Worm (Caenorhabditis elegans) whole organism, L3 larva: ENCODE data around the gene erd-2.1.

Source experiments
- R02D3.7 ChIP-seq: fragments of 150-350 bp; optimal IDR thresholded peaks from 2 replicates; lab custom pipeline; 2014; ENCODE audit warnings: missing biosample characterization, missing genetic modification characterization
- ZK546.5 ChIP-seq: sonication (generic microtip); optimal IDR thresholded peaks from 2 replicates; lab custom pipeline; 2017; ENCODE audit warnings: missing biosample characterization, missing genetic modification characterization
- ama-1 ChIP-seq: fragments of 150-350 bp; optimal IDR thresholded peaks from 2 replicates; lab custom pipeline; 2018
- ceh-16 ChIP-seq: sonication (generic microtip); optimal IDR thresholded peaks from 2 replicates; lab custom pipeline; 2017; ENCODE audit warnings: missing biosample characterization, missing genetic modification characterization
- ceh-28 ChIP-seq: fragments of 150-350 bp; optimal IDR thresholded peaks from 2 replicates; lab custom pipeline; 2014; ENCODE audit warnings: missing biosample characterization, missing genetic modification reagents, missing genetic modification characterization
- ceh-82 ChIP-seq: fragments of 150-350 bp; optimal IDR thresholded peaks from 2 replicates; lab custom pipeline; 2014; ENCODE audit warnings: missing biosample characterization, missing genetic modification characterization
- ceh-9 ChIP-seq: sonication (generic microtip); optimal IDR thresholded peaks from 2 replicates; lab custom pipeline; 2018; ENCODE audit warnings: missing biosample characterization, missing genetic modification characterization
- egl-5 ChIP-seq: fragments of 150-350 bp; optimal IDR thresholded peaks from 2 replicates; lab custom pipeline; 2017; ENCODE audit warnings: missing biosample characterization, missing genetic modification reagents, missing genetic modification characterization, inconsistent platforms
- elt-1 ChIP-seq: fragments of 150-350 bp; optimal IDR thresholded peaks from 2 replicates; lab custom pipeline; 2014; ENCODE audit warnings: missing biosample characterization, missing genetic modification characterization
- elt-2 ChIP-seq: sonication (generic microtip); optimal IDR thresholded peaks from 2 replicates; lab custom pipeline; 2016; ENCODE audit warnings: missing genetic modification reagents, mild to moderate bottlenecking, missing genetic modification characterization, missing compliant biosample characterization
- elt-3 ChIP-seq, 3 experiments: fragments of 150-350 bp in 1 of 3; sonication (generic microtip) in 2 of 3; optimal IDR thresholded peaks; 2 replicates in 2 of 3; 4 replicates in 1 of 3; lab custom pipeline; 2014 to 2017; ENCODE audit warnings: missing biosample characterization in 3 of 3, missing genetic modification characterization in 3 of 3
- fkh-10 ChIP-seq: sonication (generic microtip); optimal IDR thresholded peaks from 2 replicates; lab custom pipeline; 2017; ENCODE audit warnings: missing biosample characterization, missing genetic modification reagents, missing genetic modification characterization
- fkh-2 ChIP-seq: fragments of 150-350 bp; optimal IDR thresholded peaks from 2 replicates; lab custom pipeline; 2014; ENCODE audit warnings: missing biosample characterization, missing genetic modification reagents, missing genetic modification characterization
- fos-1 ChIP-seq: fragments of 150-350 bp; optimal IDR thresholded peaks from 2 replicates; lab custom pipeline; 2014; ENCODE audit warnings: missing biosample characterization, missing genetic modification characterization
- hmg-11 ChIP-seq: sonication (generic microtip); optimal IDR thresholded peaks from 2 replicates; lab custom pipeline; 2016; ENCODE audit warnings: missing genetic modification characterization, missing compliant biosample characterization
- jun-1 ChIP-seq: fragments of 150-350 bp; optimal IDR thresholded peaks from 2 replicates; lab custom pipeline; 2014; ENCODE audit warnings: missing biosample characterization, missing genetic modification reagents, missing genetic modification characterization
- lin-15B ChIP-seq: fragments of 150-350 bp; optimal IDR thresholded peaks from 2 replicates; lab custom pipeline; 2014; ENCODE audit warnings: missing biosample characterization, missing genetic modification characterization
- lin-39 ChIP-seq: fragments of 150-350 bp; optimal IDR thresholded peaks from 2 replicates; lab custom pipeline; 2018; ENCODE audit warnings: missing biosample characterization, missing genetic modification reagents, missing genetic modification characterization
- lsy-12 ChIP-seq: sonication (generic microtip); optimal IDR thresholded peaks from 2 replicates; lab custom pipeline; 2016; ENCODE audit warnings: mild to moderate bottlenecking, missing genetic modification characterization, missing compliant biosample characterization
- mdl-1 ChIP-seq: fragments of 150-350 bp; optimal IDR thresholded peaks from 2 replicates; lab custom pipeline; 2014; ENCODE audit warnings: missing biosample characterization, missing genetic modification characterization
- mml-1 ChIP-seq: fragments of 150-350 bp; sonication (generic microtip); optimal IDR thresholded peaks from 3 replicates; lab custom pipeline; 2014; ENCODE audit warnings: missing biosample characterization, missing genetic modification characterization
- nfya-1 ChIP-seq: sonication (generic microtip); optimal IDR thresholded peaks from 2 replicates; lab custom pipeline; 2017; ENCODE audit warnings: missing genetic modification characterization, mild to moderate bottlenecking, missing compliant biosample characterization, antibody characterized with exemption, moderate library complexity; ENCODE audit not compliant: insufficient read depth
- nhr-12 ChIP-seq: fragments of 150-350 bp; optimal IDR thresholded peaks from 2 replicates; lab custom pipeline; 2014; ENCODE audit warnings: missing biosample characterization, missing genetic modification characterization
- nhr-23 ChIP-seq: fragments of 150-350 bp; optimal IDR thresholded peaks from 2 replicates; lab custom pipeline; 2014; ENCODE audit warnings: missing biosample characterization, missing genetic modification reagents, missing genetic modification characterization
- nhr-237 ChIP-seq: fragments of 150-350 bp; optimal IDR thresholded peaks from 2 replicates; lab custom pipeline; 2014; ENCODE audit warnings: missing biosample characterization, missing genetic modification characterization
- nhr-25 ChIP-seq: sonication (generic microtip); optimal IDR thresholded peaks from 2 replicates; lab custom pipeline; 2017; ENCODE audit warnings: missing biosample characterization, missing genetic modification characterization
- nhr-43 ChIP-seq: sonication (generic microtip); optimal IDR thresholded peaks from 2 replicates; lab custom pipeline; 2016; ENCODE audit warnings: mild to moderate bottlenecking, missing genetic modification characterization, missing compliant biosample characterization; ENCODE audit not compliant: poor library complexity, severe bottlenecking
- nhr-67 ChIP-seq: fragments of 150-350 bp; optimal IDR thresholded peaks from 2 replicates; lab custom pipeline; 2014; ENCODE audit warnings: missing biosample characterization, missing genetic modification characterization
- nhr-76 ChIP-seq: fragments of 150-350 bp; sonication (generic microtip); optimal IDR thresholded peaks from 5 replicates; lab custom pipeline; 2014; ENCODE audit warnings: missing biosample characterization, missing genetic modification characterization
- pqm-1 ChIP-seq: fragments of 150-350 bp; optimal IDR thresholded peaks from 2 replicates; lab custom pipeline; 2017; ENCODE audit warnings: missing biosample characterization, missing genetic modification characterization, inconsistent platforms
- snpc-4 ChIP-seq: fragments of 150-350 bp; optimal IDR thresholded peaks from 2 replicates; lab custom pipeline; 2014; ENCODE audit warnings: missing biosample characterization, missing genetic modification characterization
- tbx-2 ChIP-seq: sonication (generic microtip); optimal IDR thresholded peaks from 2 replicates; lab custom pipeline; 2016; ENCODE audit warnings: mild to moderate bottlenecking, missing genetic modification characterization, missing compliant biosample characterization
- unc-39 ChIP-seq: sonication (generic microtip); optimal IDR thresholded peaks from 4 replicates; lab custom pipeline; 2017; ENCODE audit warnings: missing biosample characterization, missing genetic modification characterization
- unc-62 ChIP-seq: fragments of 150-350 bp; sonication (generic microtip); optimal IDR thresholded peaks from 4 replicates; lab custom pipeline; 2014; ENCODE audit warnings: missing biosample characterization, missing genetic modification reagents, missing genetic modification characterization
- zag-1 ChIP-seq: fragments of 150-350 bp; optimal IDR thresholded peaks from 2 replicates; lab custom pipeline; 2014; ENCODE audit warnings: missing biosample characterization, missing genetic modification characterization
- ztf-11 ChIP-seq: fragments of 150-350 bp; optimal IDR thresholded peaks from 2 replicates; lab custom pipeline; 2014; ENCODE audit warnings: missing biosample characterization, missing genetic modification characterization
- ztf-4 ChIP-seq: fragments of 150-350 bp; optimal IDR thresholded peaks from 2 replicates; lab custom pipeline; 2014; ENCODE audit warnings: missing biosample characterization, missing genetic modification characterization

erd-2.1 gene

DNA sequence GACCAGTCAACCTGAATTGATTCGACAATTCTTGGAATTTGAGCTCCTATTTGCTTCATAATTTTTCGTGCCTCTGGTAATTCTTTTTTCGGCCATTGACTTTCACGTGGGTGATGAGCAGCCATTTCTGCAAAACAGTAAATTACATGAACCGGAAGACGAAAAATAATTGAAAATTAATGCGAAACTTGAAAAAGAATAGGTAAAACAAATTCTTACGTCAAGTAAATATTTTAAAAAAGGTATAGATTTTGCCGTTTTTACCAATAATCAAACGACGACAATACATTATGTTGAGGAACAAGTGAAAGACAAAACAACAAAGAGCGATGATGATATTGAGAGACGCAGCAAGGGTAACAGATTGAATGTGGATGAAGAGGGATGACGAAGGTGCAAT, 20.1 kb downstream of the erd-2.1 start, which contains the start of gene moc-1:
Gene moc-1 (minus strand): TSS at position 127 of the 400 bp plus-strand sequence.
- TF ChIP-seq mdl-1 (tag; lab: Kevin White, UChicago), result no peak
- TF ChIP-seq ZK546.5, result no peak
- no peak for TF ChIP-seq ama-1
- TF ChIP-seq ztf-11 (tag; lab: Kevin White, UChicago), result no peak
- no peak for TF ChIP-seq nhr-67 (tag; lab: Kevin White, UChicago)
- TF ChIP-seq nhr-12 (tag; lab: Kevin White, UChicago), result no peak
- TF ChIP-seq snpc-4 (tag; lab: Kevin White, UChicago), result no peak
- TF ChIP-seq ztf-4 (tag; lab: Kevin White, UChicago), result no peak
- no peak for TF ChIP-seq nfya-1 (tag; lab: Kevin White, UChicago)
- no peak for TF ChIP-seq ceh-9 (tag; lab: Kevin White, UChicago)
- TF ChIP-seq egl-5, result no peak
- no peak for TF ChIP-seq mml-1
- TF ChIP-seq ceh-16 (tag; lab: Kevin White, UChicago), result no peak
- TF ChIP-seq nhr-76 (tag; lab: Kevin White, UChicago), result no peak
- TF ChIP-seq zag-1 (tag; lab: Kevin White, UChicago), result no peak
- TF ChIP-seq pqm-1 (tag; lab: Kevin White, UChicago), result no peak
- no peak for TF ChIP-seq unc-62 (GFP tag; lab: Kevin White, UChicago)
- TF ChIP-seq lsy-12, result no peak

DNA sequence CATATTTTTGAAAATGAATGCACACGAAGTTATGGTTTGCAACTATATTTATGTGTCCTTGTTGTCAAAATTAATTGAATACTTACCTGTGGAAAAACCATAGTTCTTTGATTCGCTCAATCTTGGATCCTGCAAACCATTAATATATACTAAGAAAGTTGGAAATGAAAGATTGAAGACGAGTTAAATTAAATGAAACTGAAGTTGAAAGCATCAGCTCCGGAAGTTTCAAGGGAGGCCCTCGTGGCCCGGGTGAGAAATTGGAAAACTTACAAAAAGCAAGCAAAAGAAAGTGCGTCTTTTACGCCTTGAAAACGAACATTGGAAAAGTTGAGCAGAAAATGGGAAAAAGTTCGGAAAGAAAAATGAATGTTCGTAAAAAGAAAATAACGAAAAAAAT, 25.5 kb downstream of the erd-2.1 start, which contains the start of gene unc-58:
Gene unc-58 (minus strand): TSS at position 101 of the 400 bp plus-strand sequence.
- no peak for TF ChIP-seq egl-5
- TF ChIP-seq elt-3 (tag; optimal IDR thresholded peaks at IDR 0.05; lab: Kevin White, UChicago), result no peak

DNA sequence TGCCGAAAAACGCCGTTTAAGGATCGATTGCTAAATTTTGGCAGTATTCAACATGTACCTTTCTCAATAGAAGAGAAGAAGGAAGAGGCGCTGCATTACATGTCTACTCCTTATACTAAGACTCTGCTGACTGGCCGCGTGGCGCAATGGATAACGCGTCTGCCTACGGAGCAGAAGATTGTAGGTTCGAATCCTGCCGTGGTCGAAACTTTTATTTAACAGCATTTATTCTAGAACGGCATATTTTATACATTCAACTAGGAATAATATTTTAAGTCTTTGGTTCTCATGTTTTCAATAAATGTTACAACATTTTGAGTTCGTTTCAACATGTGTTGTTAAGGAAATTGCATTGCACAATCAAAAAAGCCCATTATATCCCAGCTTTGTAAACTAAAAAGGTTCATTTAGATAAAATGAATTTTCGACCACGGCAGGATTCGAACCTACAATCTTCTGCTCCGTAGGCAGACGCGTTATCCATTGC, 26.0 kb downstream of the erd-2.1 start:
- peak; percentile 45 for TF ChIP-seq fos-1 (tag; lab: Kevin White, UChicago)
- peak; percentile 11 for TF ChIP-seq ceh-28 (tag; lab: Kevin White, UChicago)
- TF ChIP-seq nhr-43 (tag; lab: Kevin White, UChicago), result peak; percentile 69
- peak; percentile 37 for TF ChIP-seq nhr-23
- TF ChIP-seq hmg-11 (tag; lab: Kevin White, UChicago), result peak; percentile 77
- TF ChIP-seq lsy-12, result peak; percentile 38
- TF ChIP-seq nfya-1 (tag; lab: Kevin White, UChicago), result peak; percentile 46
- TF ChIP-seq lin-39, result peak; percentile 8
- peak; percentile 10 for TF ChIP-seq ceh-82 (tag; lab: Kevin White, UChicago)
- TF ChIP-seq lin-15B, result peak; percentile 17
- TF ChIP-seq jun-1 (tag; lab: Kevin White, UChicago), result peak; percentile 65
- peak; percentile 42 for TF ChIP-seq tbx-2
- peak; percentile 48 for TF ChIP-seq elt-2 (tag; lab: Kevin White, UChicago)

DNA sequence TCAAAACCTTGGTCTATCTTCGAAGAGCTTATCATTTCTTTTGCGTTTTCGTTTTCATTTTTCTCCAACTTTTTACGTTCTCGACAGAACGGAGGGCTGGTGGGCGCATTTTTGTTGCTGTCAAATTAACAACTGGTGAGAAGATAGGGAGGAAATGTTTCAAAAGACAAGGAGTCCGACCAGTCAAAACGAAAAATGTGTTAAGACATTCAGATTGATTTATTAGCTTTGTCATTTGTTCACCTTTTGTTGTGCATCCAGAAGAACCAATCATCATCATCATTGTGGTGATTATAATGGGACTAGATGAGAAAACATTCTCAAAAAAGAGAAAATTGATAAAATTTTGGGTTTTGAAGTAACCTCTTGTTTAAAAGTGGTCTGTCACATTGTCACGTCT, 28.5 kb downstream of the erd-2.1 start:
- TF ChIP-seq R02D3.7 (tag; lab: Kevin White, UChicago), result no peak
- no peak for TF ChIP-seq ceh-28 (tag; lab: Kevin White, UChicago)
- TF ChIP-seq mdl-1 (tag; lab: Kevin White, UChicago), result no peak
- no peak for TF ChIP-seq fkh-2 (tag; lab: Kevin White, UChicago)
- peak; percentile 72 for TF ChIP-seq egl-5
- no peak for TF ChIP-seq unc-39 (tag; lab: Kevin White, UChicago)
- TF ChIP-seq, all 47 proteins: peak for 1

DNA sequence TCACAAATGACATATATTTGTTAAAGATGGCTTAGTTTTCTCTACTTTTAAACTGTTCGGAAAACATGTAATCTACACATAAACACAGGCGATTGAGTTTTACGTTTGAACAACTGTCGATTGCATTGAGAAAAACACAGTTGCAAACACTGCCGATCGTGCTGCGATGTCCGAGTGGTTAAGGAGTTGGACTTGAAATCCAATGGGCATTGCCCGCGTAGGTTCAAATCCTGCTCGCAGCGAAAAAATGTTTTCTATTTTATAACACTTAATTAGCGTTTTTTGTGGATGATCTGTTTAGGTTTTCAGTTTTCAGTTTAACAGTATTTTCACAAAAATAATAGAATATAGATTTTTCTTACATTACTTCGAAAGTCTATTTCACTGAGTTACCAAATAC, 34.3 kb downstream of the erd-2.1 start:
- TF ChIP-seq nhr-43 (tag; lab: Kevin White, UChicago) (peak; percentile 27), fkh-2 (tag; lab: Kevin White, UChicago) (no peak)

DNA sequence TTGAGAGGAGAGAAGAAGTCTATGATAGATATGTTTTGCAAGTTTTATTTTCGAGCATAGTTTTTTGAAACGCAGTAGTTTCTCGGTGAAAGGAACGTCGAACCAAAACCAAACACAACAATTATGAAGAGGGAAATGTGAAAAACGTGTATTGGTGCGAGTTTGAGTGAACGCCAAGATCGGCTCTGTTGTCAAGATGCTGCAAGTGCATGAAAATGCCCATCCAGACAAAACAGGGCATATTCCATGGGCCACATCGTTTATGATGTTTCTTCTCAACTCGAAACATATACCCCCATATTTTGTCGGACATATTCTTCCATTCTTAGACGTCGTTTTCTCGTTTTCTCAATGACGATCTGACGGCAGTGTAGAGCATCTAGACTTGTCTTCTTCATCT, 35.6 kb downstream of the erd-2.1 start:
- TF ChIP-seq nhr-25, result no peak
- no peak for TF ChIP-seq lsy-12
- TF ChIP-seq elt-1 (tag; lab: Kevin White, UChicago), result no peak
- no peak for TF ChIP-seq nhr-237
- no peak for TF ChIP-seq nfya-1 (tag; lab: Kevin White, UChicago)
- no peak for TF ChIP-seq zag-1 (tag; lab: Kevin White, UChicago)
- no peak for TF ChIP-seq nhr-76 (tag; lab: Kevin White, UChicago)
- no peak for TF ChIP-seq ceh-82 (tag; lab: Kevin White, UChicago)
- TF ChIP-seq nhr-67 (tag; lab: Kevin White, UChicago), result no peak
- TF ChIP-seq fkh-2 (tag; lab: Kevin White, UChicago), result no peak
- no peak for TF ChIP-seq fkh-10 (GFP tag; lab: Kevin White, UChicago)
- no peak for TF ChIP-seq ceh-9 (tag; lab: Kevin White, UChicago)
